Worm (Caenorhabditis elegans): ENCODE results near the gene F59B2.9.

F59B2.9 gene

DNA sequence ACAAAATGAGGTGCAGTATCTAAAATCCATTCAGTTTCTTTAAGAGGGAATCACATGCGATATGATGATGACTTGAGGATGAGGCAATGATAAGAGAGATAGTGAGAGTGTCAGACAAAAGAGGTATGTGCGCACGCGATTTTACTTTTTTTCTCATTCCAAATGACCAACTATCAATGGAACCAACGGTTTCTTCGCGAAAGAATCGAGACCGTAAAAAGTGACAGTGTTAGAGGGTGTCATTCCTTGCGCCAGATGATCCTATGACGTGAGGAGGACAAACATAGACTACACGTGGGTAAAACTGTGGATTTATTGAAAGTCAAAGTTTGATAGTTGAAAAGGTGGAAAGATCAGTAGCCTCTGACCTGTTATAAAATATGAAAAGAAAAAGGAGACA lies 28.4 kb downstream of the F59B2.9 start:
- TF ChIP-seq ets-7 (tag; optimal IDR thresholded peaks at IDR 0.05) (no peak), ama-1 (optimal IDR thresholded peaks at IDR 0.05) (no peak), sea-1 (GFP tag; conservative IDR thresholded peaks at IDR 0.05) (no peak), hnd-1 (tag; optimal IDR thresholded peaks at IDR 0.05) (no peak), tbx-37 (GFP tag; conservative IDR thresholded peaks at IDR 0.05) (no peak)

DNA sequence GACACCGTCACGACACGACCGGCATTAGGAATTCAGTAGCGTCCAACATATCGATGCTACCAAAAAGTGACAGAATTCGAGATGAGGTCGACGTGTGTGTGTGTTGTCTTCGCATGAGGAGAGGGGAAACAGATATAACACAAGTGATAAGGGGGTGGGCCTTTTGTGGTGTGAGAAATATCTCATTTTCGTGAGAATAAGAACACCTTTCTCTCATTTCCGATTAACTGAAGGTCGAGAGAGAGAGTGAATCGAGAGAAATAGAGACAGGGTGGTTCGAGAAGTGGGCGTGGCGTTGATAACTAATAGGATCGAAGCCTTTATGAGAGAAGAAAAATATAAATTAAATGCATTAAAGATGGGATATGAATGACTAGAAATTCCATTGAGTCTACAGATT lies 29.1 kb downstream of the F59B2.9 start:
- TF ChIP-seq tra-4 (tag; optimal IDR thresholded peaks at IDR 0.05) (no peak), flt-1 (GFP tag; IDR thresholded peaks at IDR 0.05) (no peak), ets-7 (tag; optimal IDR thresholded peaks at IDR 0.05) (no peak), hmbx-1 (tag; optimal IDR thresholded peaks at IDR 0.05) (no peak), tbx-37 (GFP tag; conservative IDR thresholded peaks at IDR 0.05) (no peak), aly-1 (tag; optimal IDR thresholded peaks at IDR 0.05) (no peak), tbx-11 (GFP tag; IDR thresholded peaks at IDR 0.05) (no peak), scrt-1 (GFP tag; IDR thresholded peaks at IDR 0.05) (no peak), hmg-4 (GFP tag; optimal IDR thresholded peaks at IDR 0.05) (no peak)

DNA sequence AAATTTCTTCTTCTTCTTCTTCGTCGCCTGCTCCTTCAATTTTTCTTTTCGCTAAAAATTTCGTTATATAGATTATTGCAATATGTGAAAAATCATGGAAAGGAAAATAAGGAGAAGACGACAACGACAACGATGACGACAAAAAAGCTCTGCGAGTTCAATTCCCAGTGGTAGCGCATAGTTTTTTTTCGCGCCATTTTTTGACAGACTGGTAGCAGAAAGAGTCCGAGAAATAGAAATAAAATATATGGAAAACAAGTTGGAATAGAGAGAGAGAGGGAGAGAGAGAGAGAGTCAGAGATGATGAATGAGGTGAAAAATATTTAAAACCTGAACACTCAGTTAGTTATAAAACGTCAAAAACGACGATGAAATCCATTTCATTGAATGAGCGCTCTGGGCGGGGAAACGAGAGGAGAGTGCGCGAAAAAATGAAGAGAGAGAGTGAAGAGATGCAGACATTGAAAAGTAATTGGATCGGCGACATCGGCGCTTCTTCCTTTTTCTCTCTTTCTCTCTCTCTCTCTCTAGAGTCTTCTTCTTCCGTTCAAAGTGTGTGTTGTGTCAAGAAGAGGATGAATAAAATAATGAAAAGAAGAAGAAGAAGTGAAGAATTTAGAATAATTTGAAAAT lies 30.2 kb downstream of the F59B2.9 start, which contains the start of gene pde-2:
Gene pde-2 (minus strand): TSS at position 51 of the 633 bp plus-strand sequence.
- no peak for TF ChIP-seq hmg-4 (GFP tag; optimal IDR thresholded peaks at IDR 0.05)
- no peak for TF ChIP-seq sea-1 (GFP tag; conservative IDR thresholded peaks at IDR 0.05)
- TF ChIP-seq hmbx-1 (tag; optimal IDR thresholded peaks at IDR 0.05), result no peak
- TF ChIP-seq tra-4 (tag; optimal IDR thresholded peaks at IDR 0.05), result no peak
- TF ChIP-seq flt-1 (GFP tag; IDR thresholded peaks at IDR 0.05), result no peak
- no peak for TF ChIP-seq B0310.2 (tag; optimal IDR thresholded peaks at IDR 0.05)
- TF ChIP-seq ets-7 (tag; optimal IDR thresholded peaks at IDR 0.05), result no peak

DNA sequence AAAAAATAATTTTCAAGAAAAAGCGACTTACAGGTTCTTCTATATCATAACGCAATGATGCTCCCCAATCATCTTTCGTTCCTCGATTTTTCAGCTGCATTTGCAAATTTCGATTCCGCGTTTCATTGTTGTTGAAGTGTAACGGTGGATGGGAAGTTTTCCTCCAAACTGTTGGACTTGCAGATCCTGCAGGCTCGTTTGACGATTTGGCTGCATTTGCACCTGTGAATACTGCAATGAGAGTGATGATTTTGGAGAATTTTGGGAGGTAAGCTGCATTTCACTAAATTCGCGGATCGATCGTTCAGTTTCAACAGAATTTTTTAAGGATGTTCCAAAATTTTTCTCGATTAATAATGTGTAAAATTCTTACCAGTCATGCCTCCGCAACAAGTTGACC lies 31.3 kb downstream of the F59B2.9 start:
- TF ChIP-seq F13C5.2 (tag; optimal IDR thresholded peaks at IDR 0.05) (no peak), hnd-1 (tag; optimal IDR thresholded peaks at IDR 0.05) (no peak), ets-7 (tag; optimal IDR thresholded peaks at IDR 0.05) (no peak), hmg-4 (GFP tag; optimal IDR thresholded peaks at IDR 0.05) (no peak), hmbx-1 (tag; optimal IDR thresholded peaks at IDR 0.05) (no peak), flt-1 (GFP tag; IDR thresholded peaks at IDR 0.05) (no peak), B0310.2 (tag; optimal IDR thresholded peaks at IDR 0.05) (no peak), tra-4 (tag; optimal IDR thresholded peaks at IDR 0.05) (no peak), pes-1 (GFP tag; IDR thresholded peaks at IDR 0.05) (no peak), ama-1 (optimal IDR thresholded peaks at IDR 0.05) (no peak), ceh-13 (GFP tag; optimal IDR thresholded peaks at IDR 0.05) (no peak), ceh-36 (tag; optimal IDR thresholded peaks at IDR 0.05) (no peak)

DNA sequence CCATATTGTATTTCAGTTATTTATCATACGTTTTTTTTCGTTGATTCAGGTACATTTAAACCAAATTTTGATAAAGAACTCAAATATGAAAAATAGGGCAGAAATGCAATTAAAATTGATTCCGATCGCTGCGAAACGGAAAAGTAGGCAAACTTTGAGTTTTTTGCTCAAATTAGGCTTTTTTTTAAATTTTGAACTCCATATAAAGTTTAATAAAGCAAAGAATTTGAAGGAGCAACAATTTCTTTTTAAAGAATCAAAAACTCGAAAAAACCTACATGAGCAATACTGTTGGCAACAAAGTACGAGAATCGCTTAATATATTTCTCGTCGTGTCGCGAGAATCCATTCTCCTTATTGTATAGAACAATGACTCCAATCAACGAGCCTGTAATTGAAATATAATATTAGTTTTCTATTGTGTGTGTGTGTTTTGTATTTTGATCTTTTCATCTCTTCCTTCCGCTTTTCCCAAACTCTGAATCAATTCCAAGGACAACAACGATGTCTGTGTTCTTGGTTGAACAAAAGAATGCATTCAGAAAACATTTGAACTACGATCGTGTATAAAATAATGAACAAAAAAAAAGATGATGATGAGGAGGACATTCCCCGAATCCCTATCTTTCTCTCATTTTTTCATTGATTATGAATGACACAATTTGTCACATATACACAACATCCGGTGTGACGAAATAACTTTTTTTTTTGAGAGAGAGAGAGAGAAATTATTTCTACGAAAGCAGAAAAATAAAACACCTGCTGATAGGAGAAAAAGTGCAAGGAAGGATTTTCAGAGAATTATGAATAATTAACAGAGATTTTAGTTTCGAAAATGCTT lies 33.5 kb downstream of the F59B2.9 start:
- no peak for TF ChIP-seq hmbx-1 (tag; optimal IDR thresholded peaks at IDR 0.05)
- no peak for TF ChIP-seq flt-1 (GFP tag; IDR thresholded peaks at IDR 0.05)
- no peak for TF ChIP-seq tbx-37 (GFP tag; conservative IDR thresholded peaks at IDR 0.05)
- TF ChIP-seq tbx-11 (GFP tag; IDR thresholded peaks at IDR 0.05), result no peak
- TF ChIP-seq F13C5.2 (tag; optimal IDR thresholded peaks at IDR 0.05), result no peak
- TF ChIP-seq ama-1 (optimal IDR thresholded peaks at IDR 0.05), result no peak
- no peak for TF ChIP-seq aly-1 (tag; optimal IDR thresholded peaks at IDR 0.05)
- no peak for TF ChIP-seq B0310.2 (tag; optimal IDR thresholded peaks at IDR 0.05)
- no peak for TF ChIP-seq scrt-1 (GFP tag; IDR thresholded peaks at IDR 0.05)
- TF ChIP-seq ets-7 (tag; optimal IDR thresholded peaks at IDR 0.05), result no peak
- no peak for TF ChIP-seq pes-1 (GFP tag; IDR thresholded peaks at IDR 0.05)
- no peak for TF ChIP-seq hnd-1 (tag; optimal IDR thresholded peaks at IDR 0.05)
- no peak for TF ChIP-seq tra-4 (tag; optimal IDR thresholded peaks at IDR 0.05)
- TF ChIP-seq hmg-4 (GFP tag; optimal IDR thresholded peaks at IDR 0.05), result no peak
- TF ChIP-seq ceh-13 (GFP tag; optimal IDR thresholded peaks at IDR 0.05), result no peak
- no peak for TF ChIP-seq ceh-36 (tag; optimal IDR thresholded peaks at IDR 0.05)
- no peak for TF ChIP-seq sea-1 (GFP tag; conservative IDR thresholded peaks at IDR 0.05)

DNA sequence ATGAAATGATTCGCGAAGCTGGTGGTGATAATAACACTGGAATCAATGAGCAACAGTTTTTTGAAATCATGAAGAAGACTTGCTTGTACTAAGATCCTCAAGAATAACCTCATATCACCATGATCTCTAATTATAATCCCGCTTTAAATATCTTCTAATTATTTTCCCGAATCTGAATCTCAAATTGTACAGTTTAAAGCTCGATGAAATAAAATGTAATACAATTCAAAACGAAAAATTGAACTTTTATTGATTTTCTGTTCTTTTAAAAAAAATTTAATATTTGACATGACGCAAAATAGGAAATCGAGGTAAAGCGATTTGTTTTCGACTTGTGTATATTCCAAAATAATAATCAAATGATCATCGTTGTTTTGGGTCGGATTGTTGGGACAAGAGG lies 37.4 kb downstream of the F59B2.9 start:
- TF ChIP-seq F13C5.2 (tag; optimal IDR thresholded peaks at IDR 0.05) (no peak), flt-1 (GFP tag; IDR thresholded peaks at IDR 0.05) (no peak)

DNA sequence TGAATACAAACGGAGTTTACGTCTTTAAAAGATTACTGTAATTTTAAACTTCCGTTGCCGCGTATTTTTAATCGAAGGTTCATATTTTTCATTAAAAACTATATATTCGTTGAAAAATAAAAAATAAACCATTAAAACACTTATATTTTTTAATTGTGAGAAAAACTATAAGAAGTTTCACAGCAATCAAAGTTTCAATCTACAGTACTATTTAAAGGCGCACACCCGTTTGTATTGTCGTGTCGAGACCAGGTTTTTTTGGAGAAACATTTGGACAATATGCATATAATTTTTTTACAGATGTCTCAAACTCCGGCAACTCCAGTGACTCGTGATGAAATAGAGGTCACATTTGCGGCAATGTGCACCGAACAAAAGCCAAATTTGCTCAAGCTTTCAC lies 38.4 kb downstream of the F59B2.9 start, which contains the start of gene R08D7.5:
Gene R08D7.5 (plus strand): TSS at position 301 of the 400 bp plus-strand sequence.
- TF ChIP-seq aly-1 (tag; optimal IDR thresholded peaks at IDR 0.05) (no peak), flt-1 (GFP tag; IDR thresholded peaks at IDR 0.05) (no peak), ceh-13 (GFP tag; optimal IDR thresholded peaks at IDR 0.05) (no peak), hnd-1 (tag; optimal IDR thresholded peaks at IDR 0.05) (no peak), tbx-37 (GFP tag; conservative IDR thresholded peaks at IDR 0.05) (no peak), sea-1 (GFP tag; conservative IDR thresholded peaks at IDR 0.05) (no peak), F13C5.2 (tag; optimal IDR thresholded peaks at IDR 0.05) (no peak), tra-4 (tag; optimal IDR thresholded peaks at IDR 0.05) (no peak), scrt-1 (GFP tag; IDR thresholded peaks at IDR 0.05) (no peak), B0310.2 (tag; optimal IDR thresholded peaks at IDR 0.05) (no peak), tbx-11 (GFP tag; IDR thresholded peaks at IDR 0.05) (no peak), ceh-36 (tag; optimal IDR thresholded peaks at IDR 0.05) (no peak), hmbx-1 (tag; optimal IDR thresholded peaks at IDR 0.05) (no peak), ets-7 (tag; optimal IDR thresholded peaks at IDR 0.05) (no peak), pes-1 (GFP tag; IDR thresholded peaks at IDR 0.05) (no peak), hmg-4 (GFP tag; optimal IDR thresholded peaks at IDR 0.05) (no peak), ama-1 (optimal IDR thresholded peaks at IDR 0.05) (no peak)
